Worm (Caenorhabditis elegans): Measurements from ENCODE around the gene T11F9.21.

- no peak for TF ChIP-seq dao-5 (tag; optimal IDR thresholded peaks at IDR 0.05)
- TF ChIP-seq him-1 (tag; optimal IDR thresholded peaks at IDR 0.05): no peak
- no peak for TF ChIP-seq W03F9.2 (tag; optimal IDR thresholded peaks at IDR 0.05)
Observed at ce11 chrV:11474399-11474798, 18.2 kb upstream of the T11F9.21 start, which contains the start of gene nas-22.
